Worm (Caenorhabditis elegans) whole organism, L1 larva: ENCODE data around the gene F57A8.6.

Source experiments
- ama-1 ChIP-seq: fragments of 150-350 bp; optimal IDR thresholded peaks from 2 replicates; lab custom pipeline; 2014
- ceh-82 ChIP-seq, 3 experiments: fragments of 150-350 bp in 1 of 3; sonication (generic microtip) in 2 of 3; optimal IDR thresholded peaks; 2 replicates each; lab custom pipeline; 2014 to 2017; ENCODE audit warnings: missing biosample characterization in 3 of 3, missing genetic modification characterization in 3 of 3
- dpl-1 ChIP-seq, 3 experiments: fragments of 150-350 bp in 2 of 3; sonication (generic microtip) in 1 of 3; optimal IDR thresholded peaks; 2 replicates each; lab custom pipeline; 2014 to 2017; ENCODE audit warnings: missing biosample characterization in 3 of 3, missing genetic modification characterization in 3 of 3, missing genetic modification reagents in 3 of 3
- egl-13 ChIP-seq: sonication (generic microtip); optimal IDR thresholded peaks from 2 replicates; lab custom pipeline; 2016; ENCODE audit warnings: missing genotype, missing genetic modification reagents, missing genetic modification characterization, missing compliant biosample characterization
- isw-1 ChIP-seq: fragments of 200-800 bp; sonication (Bioruptor generic); IDR thresholded peaks from 2 replicates; pipeline ENCODE4 v1.3.6; 2022; ENCODE audit warnings: missing genetic modification characterization, missing compliant biosample characterization
- lin-13 ChIP-seq: fragments of 150-350 bp; optimal IDR thresholded peaks from 2 replicates; lab custom pipeline; 2014; ENCODE audit warnings: missing biosample characterization, missing genetic modification reagents, missing genetic modification characterization
- lin-39 ChIP-seq: fragments of 150-350 bp; optimal IDR thresholded peaks from 2 replicates; lab custom pipeline; 2014; ENCODE audit warnings: missing biosample characterization, missing genetic modification reagents, missing genetic modification characterization
- mef-2 ChIP-seq: fragments of 150-350 bp; optimal IDR thresholded peaks from 2 replicates; lab custom pipeline; 2014; ENCODE audit warnings: missing biosample characterization, missing genetic modification characterization
- nhr-28 ChIP-seq: fragments of 150-350 bp; optimal IDR thresholded peaks from 2 replicates; lab custom pipeline; 2014; ENCODE audit warnings: missing biosample characterization, missing genetic modification characterization
- nhr-77 ChIP-seq: fragments of 150-350 bp; optimal IDR thresholded peaks from 2 replicates; lab custom pipeline; 2014; ENCODE audit warnings: missing biosample characterization, missing genetic modification characterization
- pax-3 ChIP-seq: fragments of 200-800 bp; sonication (Bioruptor generic); optimal IDR thresholded peaks from 2 replicates; lab custom pipeline; 2018; ENCODE audit warnings: mild to moderate bottlenecking, missing genetic modification characterization, moderate library complexity, missing compliant biosample characterization
- snpc-4 ChIP-seq: fragments of 150-350 bp; optimal IDR thresholded peaks from 2 replicates; lab custom pipeline; 2014; ENCODE audit warnings: missing biosample characterization, missing genetic modification characterization

DNA sequence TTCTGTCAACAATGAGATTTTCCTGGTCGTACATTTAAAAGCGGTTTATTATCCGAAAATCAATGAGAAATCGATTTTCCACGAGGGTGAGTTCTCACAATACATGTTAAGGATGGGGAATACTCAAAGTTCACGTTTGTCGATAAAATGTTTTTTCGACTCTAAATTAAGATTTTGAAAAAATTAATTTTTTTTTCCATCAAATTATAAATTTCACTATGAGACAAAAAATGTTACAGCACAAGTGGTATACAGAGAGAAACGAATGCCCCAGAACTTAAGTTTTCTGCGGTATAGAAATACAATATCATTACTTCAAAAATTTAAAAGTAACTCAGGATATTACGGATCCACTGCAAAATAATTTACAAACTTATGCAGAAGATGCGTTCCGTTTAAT is 4.6 kb upstream of the F57A8.6 start, which contains the start of gene R04B5.1:
- TF ChIP-seq lin-39 (tag; lab: Kevin White, UChicago) (no peak), lin-13 (GFP tag; lab: Kevin White, UChicago) (no peak), nhr-28 (no peak), snpc-4 (no peak), mef-2 (tag; lab: Kevin White, UChicago) (no peak), nhr-77 (no peak), ceh-82 (tag; optimal IDR thresholded peaks at IDR 0.05; lab: Kevin White, UChicago) (no peak), dpl-1 (GFP tag; optimal IDR thresholded peaks at IDR 0.05; lab: Kevin White, UChicago) (no peak), isw-1 (GFP tag; lab: Robert Waterston, UW) (no peak), ama-1 (lab: Kevin White, UChicago) (no peak), egl-13 (tag; lab: Kevin White, UChicago) (no peak), pax-3 (tag; lab: Kevin White, UChicago) (no peak)
